Worm (Caenorhabditis elegans): ENCODE measurements around the gene ced-8.

The ced-8 gene

DNA sequence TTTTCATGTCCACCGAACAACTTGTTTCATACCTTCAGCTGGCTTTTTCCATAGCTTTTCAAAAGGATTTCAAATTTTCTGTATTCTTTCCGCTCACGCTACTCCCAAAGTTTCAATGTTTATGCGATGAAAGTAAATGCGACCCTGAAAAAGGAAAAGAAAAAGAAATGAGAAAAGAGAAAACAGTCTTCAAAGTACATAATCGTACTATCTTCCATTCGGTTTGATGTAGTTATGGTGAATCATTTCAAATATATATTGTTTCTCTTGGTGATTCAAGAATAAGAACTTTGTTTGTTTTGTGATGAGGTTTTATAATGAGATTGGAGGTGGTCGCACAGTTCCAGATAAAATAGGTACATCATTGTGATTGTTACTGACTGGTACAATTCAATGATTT is 22.0 kb upstream of the ced-8 start:
- TF ChIP-seq ztf-6 (GFP tag; IDR thresholded peaks at IDR 0.05) (no peak), tbp1 (GFP tag; optimal IDR thresholded peaks at IDR 0.05) (no peak), F52B5.7 (tag; optimal IDR thresholded peaks at IDR 0.05) (no peak), nhr-120 (GFP tag; IDR thresholded peaks at IDR 0.05) (no peak)

DNA sequence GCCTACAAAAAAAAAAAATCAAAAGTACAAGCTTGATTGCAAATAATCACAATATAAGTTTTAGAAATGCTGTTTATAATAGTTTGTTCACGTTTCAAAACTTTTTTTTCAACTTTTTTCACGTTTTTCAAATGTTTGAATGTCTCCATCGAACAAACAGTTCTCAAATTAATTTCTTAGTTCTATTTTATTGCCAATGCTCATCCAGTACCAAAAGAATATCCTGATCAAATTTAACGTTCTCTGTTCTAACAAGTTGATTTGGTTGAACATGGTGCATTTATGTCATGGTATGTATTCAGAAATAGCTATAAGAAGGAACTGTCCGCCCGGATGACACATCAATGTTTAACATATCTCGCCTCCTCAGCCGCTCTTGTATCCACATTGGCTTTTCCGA is 15.6 kb upstream of the ced-8 start, which contains the start of gene kin-9:
kin-9 (plus strand) TSS at position 301 of the 400 bp plus-strand sequence.
- no peak for TF ChIP-seq lin-26 (GFP tag; IDR thresholded peaks at IDR 0.05)
- TF ChIP-seq lag-1 (GFP tag; IDR thresholded peaks at IDR 0.05), result no peak
- no peak for TF ChIP-seq lsl-1 (GFP tag; optimal IDR thresholded peaks at IDR 0.05)

DNA sequence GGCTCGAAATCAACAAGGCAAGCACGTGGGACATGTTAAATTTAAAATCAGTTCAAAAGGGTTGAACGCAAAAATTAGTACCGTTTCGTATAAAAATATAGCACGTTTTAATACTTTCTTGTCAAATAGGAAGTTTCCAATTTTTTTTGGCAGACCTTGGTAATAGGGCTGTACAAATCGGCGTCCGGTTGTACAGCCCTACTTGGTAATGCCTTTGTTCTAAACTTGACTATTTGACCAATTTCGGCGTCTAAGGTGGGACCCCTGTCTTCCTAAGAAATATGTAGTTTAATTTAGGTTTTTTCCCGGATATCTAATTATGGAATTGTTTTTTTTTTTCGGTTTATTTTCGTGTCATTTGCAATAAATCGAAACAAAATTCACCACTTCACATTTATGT is 12.8 kb upstream of the ced-8 start:
- TF ChIP-seq snpc-4 (GFP tag; optimal IDR thresholded peaks at IDR 0.05) (no peak), snpc-4 (tag; optimal IDR thresholded peaks at IDR 0.05) (peak in 2 of 4 experiments; percentile 88 to 89), ccch-3 (GFP tag; optimal IDR thresholded peaks at IDR 0.05) (no peak), mes-4 (tag; optimal IDR thresholded peaks at IDR 0.05) (no peak), snpc-1.1 (tag; optimal IDR thresholded peaks at IDR 0.05; ENCODE audit: insufficient read depth) (peak; percentile 7)

DNA sequence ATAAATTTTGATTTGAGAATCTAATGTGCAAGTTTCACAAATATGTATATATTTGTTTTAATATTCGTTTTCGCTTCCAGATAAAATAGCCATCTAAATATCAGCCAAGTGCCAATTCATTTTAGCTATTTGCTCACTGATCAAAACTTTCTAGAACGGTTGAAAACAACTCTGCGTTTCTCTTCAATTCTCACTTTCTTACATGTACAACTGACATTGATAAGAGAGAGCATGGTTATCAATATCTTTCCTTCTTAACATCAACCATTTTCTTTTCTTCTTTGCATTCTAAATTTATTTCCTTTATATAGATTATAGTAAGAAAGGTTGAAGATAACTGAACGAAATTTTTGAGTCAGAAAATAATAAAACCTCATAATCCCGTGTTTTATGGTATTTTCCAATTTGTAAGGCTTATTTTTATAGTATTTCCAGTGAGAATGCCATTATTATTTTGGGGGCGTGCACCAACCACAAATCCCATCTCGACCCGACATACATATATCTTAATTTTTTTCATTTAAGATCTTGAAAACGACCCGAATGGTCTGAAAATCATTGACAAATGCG is 11.7 kb upstream of the ced-8 start, which contains the start of gene F08F1.3:
F08F1.3 (plus strand) TSS at position 520 of the 570 bp plus-strand sequence.
- no peak for TF ChIP-seq sptf-2 (GFP tag; optimal IDR thresholded peaks at IDR 0.05)
- TF ChIP-seq nhr-80 (tag; optimal IDR thresholded peaks at IDR 0.05), result peak; percentile 52
- no peak for TF ChIP-seq snpc-4 (GFP tag; optimal IDR thresholded peaks at IDR 0.05)
- no peak for TF ChIP-seq snpc-4 (tag; optimal IDR thresholded peaks at IDR 0.05)

DNA sequence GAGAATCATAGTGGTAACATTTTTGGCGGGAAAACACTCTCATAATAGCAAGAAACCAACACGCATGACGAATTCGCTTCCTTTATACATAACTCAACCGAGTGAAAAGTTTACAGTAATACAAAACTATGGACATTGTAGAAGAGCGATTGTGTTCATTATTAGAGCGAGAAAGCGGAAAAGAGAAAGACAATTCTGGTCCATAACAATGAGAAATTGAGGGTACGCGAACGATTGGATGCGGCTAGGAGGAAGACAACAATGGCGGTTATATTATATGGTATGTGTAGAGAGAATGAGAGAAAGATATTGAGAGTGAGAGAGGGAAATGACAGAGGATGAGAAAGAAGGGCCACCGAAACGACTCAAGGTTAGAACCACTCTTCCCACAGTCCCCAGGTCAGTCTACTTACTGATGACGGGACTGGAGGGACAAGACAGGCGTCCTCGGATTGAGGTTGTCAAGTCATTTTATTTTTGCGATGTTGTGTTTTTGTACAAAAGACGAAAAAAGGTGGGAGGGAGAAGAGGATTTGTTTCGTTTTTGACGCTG is 9.5 kb upstream of the ced-8 start:
- TF ChIP-seq sea-2 (GFP tag; IDR thresholded peaks at IDR 0.05) (no peak), somi-1 (GFP tag; optimal IDR thresholded peaks at IDR 0.05) (no peak), B0336.3 (GFP tag; IDR thresholded peaks at IDR 0.05) (no peak), nfya-2 (GFP tag; IDR thresholded peaks at IDR 0.05) (no peak), ztf-22 (GFP tag; optimal IDR thresholded peaks at IDR 0.05) (no peak), F22D6.2 (tag; optimal IDR thresholded peaks at IDR 0.05) (no peak), F57A8.1 (GFP tag; optimal IDR thresholded peaks at IDR 0.05) (no peak), snpc-4 (GFP tag; optimal IDR thresholded peaks at IDR 0.05) (no peak), snpc-4 (tag; optimal IDR thresholded peaks at IDR 0.05) (no peak), cebp-1 (GFP tag; IDR thresholded peaks at IDR 0.05) (no peak), cebp-1 (tag; optimal IDR thresholded peaks at IDR 0.05) (no peak), Y95B8A.8 (GFP tag; IDR thresholded peaks at IDR 0.05) (no peak), aptf-2 (GFP tag; conservative IDR thresholded peaks at IDR 0.05) (no peak), mes-4 (tag; optimal IDR thresholded peaks at IDR 0.05) (no peak), B0261.1 (tag; optimal IDR thresholded peaks at IDR 0.05) (no peak), F37B4.10 (GFP tag; IDR thresholded peaks at IDR 0.05) (no peak), attf-6 (GFP tag; IDR thresholded peaks at IDR 0.05) (no peak), snpc-1.1 (tag; optimal IDR thresholded peaks at IDR 0.05; ENCODE audit: insufficient read depth) (no peak), rpc-1 (optimal IDR thresholded peaks at IDR 0.05) (no peak), rpc-1 (tag; optimal IDR thresholded peaks at IDR 0.05) (no peak), ekl-4 (GFP tag; IDR thresholded peaks at IDR 0.05) (no peak)

Data from whole organism, young adult.